Fruit fly (Drosophila melanogaster): ENCODE results near the gene ND-B18.

DNA sequence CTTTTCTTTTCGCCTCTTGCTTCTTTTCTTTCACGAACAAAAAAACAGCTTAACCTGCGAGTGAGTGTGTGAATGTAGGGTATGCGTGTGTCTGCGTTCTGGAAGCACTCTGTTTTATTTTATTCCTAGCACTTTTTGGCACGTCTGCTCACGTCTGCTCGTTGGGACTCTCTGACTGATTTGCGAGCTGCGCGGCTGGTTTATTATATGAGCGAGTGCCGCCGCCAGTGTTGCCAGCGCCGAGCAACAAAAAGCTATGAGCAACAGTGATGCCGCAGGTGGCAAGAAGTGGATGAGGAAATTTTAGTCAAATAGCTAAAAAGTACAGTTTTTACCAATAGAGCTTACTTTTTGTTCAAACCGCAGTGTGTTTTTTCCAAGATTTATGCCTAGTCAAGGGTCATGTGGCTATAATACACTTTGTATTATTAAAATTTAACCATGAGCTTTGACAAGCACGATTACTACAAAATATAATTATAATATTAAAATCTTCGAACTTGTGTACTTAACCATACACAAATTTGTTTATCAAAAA, 12.6 kb downstream of the ND-B18 start, which contains the start of gene Lsd-2:
- TF ChIP-seq OdsH (GFP tag; optimal IDR thresholded peaks at IDR 0.05) = no peak
- TF ChIP-seq CG3032 (tag; optimal IDR thresholded peaks at IDR 0.05) = no peak
- TF ChIP-seq CG15336 (GFP tag; IDR thresholded peaks at IDR 0.05) = peak; percentile 59
- TF ChIP-seq Sox14 (GFP tag; optimal IDR thresholded peaks at IDR 0.05) = peak; percentile 63
- TF ChIP-seq CG11762 (GFP tag; optimal IDR thresholded peaks at IDR 0.05; ENCODE audit: insufficient read depth) = no peak

Measured in whole organism, prepupa.